Worm (Caenorhabditis elegans): ENCODE data around the gene ttr-2.

ttr-2 gene

ce11 chrIII:9927378-9927777, at the start of gene ttr-2:
Gene ttr-2 (plus strand): TSS chrIII:9927769.
- TF ChIP-seq eyg-1 (tag; optimal IDR thresholded peaks at IDR 0.05) (no peak), odd-2 (tag; optimal IDR thresholded peaks at IDR 0.05) (no peak), ahr-1 (tag; optimal IDR thresholded peaks at IDR 0.05) (no peak), pag-3 (tag; optimal IDR thresholded peaks at IDR 0.05; ENCODE audit: borderline replicate concordance) (no peak), hlh-30 (tag; optimal IDR thresholded peaks at IDR 0.05; ENCODE audit: insufficient read depth) (no peak), ttx-3 (tag; optimal IDR thresholded peaks at IDR 0.05) (no peak), ceh-48 (tag; optimal IDR thresholded peaks at IDR 0.05) (no peak), ceh-9 (tag; optimal IDR thresholded peaks at IDR 0.05) (no peak), fkh-6 (tag; optimal IDR thresholded peaks at IDR 0.05) (no peak), tbx-7 (tag; optimal IDR thresholded peaks at IDR 0.05) (no peak), hlh-6 (tag; optimal IDR thresholded peaks at IDR 0.05) (no peak), pros-1 (tag; optimal IDR thresholded peaks at IDR 0.05) (no peak), ets-4 (tag; optimal IDR thresholded peaks at IDR 0.05) (no peak), lim-6 (tag; optimal IDR thresholded peaks at IDR 0.05) (no peak), zip-5 (tag; optimal IDR thresholded peaks at IDR 0.05) (no peak), unc-42 (tag; optimal IDR thresholded peaks at IDR 0.05) (no peak), sdc-2 (tag; optimal IDR thresholded peaks at IDR 0.05) (no peak), C08G9.2 (tag; optimal IDR thresholded peaks at IDR 0.05) (no peak), madf-2 (tag; optimal IDR thresholded peaks at IDR 0.05) (no peak)

- TF ChIP-seq ceh-34 (tag; optimal IDR thresholded peaks at IDR 0.05) = peak; percentile 57
- no peak for TF ChIP-seq unc-3 (GFP tag; conservative IDR thresholded peaks at IDR 0.05)
- TF ChIP-seq unc-3 (tag; optimal IDR thresholded peaks at IDR 0.05) = no peak
Observed at ce11 chrIII:9878828-9879227, 48.7 kb upstream of the ttr-2 start, which contains the start of gene ZK757.2. Gene ZK757.2 (minus strand): TSS chrIII:9878928.

- TF ChIP-seq ceh-48 (tag; optimal IDR thresholded peaks at IDR 0.05) (no peak), pha-4 (tag; optimal IDR thresholded peaks at IDR 0.05) (no peak), mec-3 (tag; optimal IDR thresholded peaks at IDR 0.05; ENCODE audit: borderline replicate concordance) (no peak), hlh-6 (tag; optimal IDR thresholded peaks at IDR 0.05) (no peak), gmeb-2 (tag; optimal IDR thresholded peaks at IDR 0.05) (no peak), unc-55 (GFP tag; optimal IDR thresholded peaks at IDR 0.05) (no peak), ceh-31 (tag; optimal IDR thresholded peaks at IDR 0.05) (no peak), C38D4.7 (GFP tag; optimal IDR thresholded peaks at IDR 0.05) (no peak), unc-3 (GFP tag; conservative IDR thresholded peaks at IDR 0.05) (no peak), unc-3 (tag; optimal IDR thresholded peaks at IDR 0.05) (no peak), lin-11 (tag; optimal IDR thresholded peaks at IDR 0.05) (no peak), T23F11.4 (GFP tag; optimal IDR thresholded peaks at IDR 0.05) (no peak), ceh-2 (tag; optimal IDR thresholded peaks at IDR 0.05) (no peak), unc-86 (tag; optimal IDR thresholded peaks at IDR 0.05) (no peak), hlh-30 (tag; optimal IDR thresholded peaks at IDR 0.05; ENCODE audit: insufficient read depth) (no peak), ceh-19 (GFP tag; optimal IDR thresholded peaks at IDR 0.05) (no peak), ets-4 (tag; optimal IDR thresholded peaks at IDR 0.05) (no peak)
Observed at ce11 chrIII:9885609-9886008, 42.0 kb upstream of the ttr-2 start.

- TF ChIP-seq madf-2 (tag; optimal IDR thresholded peaks at IDR 0.05) (no peak), dmd-4 (tag; optimal IDR thresholded peaks at IDR 0.05; ENCODE audit: borderline replicate concordance) (no peak), unc-42 (tag; optimal IDR thresholded peaks at IDR 0.05) (peak; percentile 82), pqm-1 (tag; optimal IDR thresholded peaks at IDR 0.05) (no peak), ceh-30 (tag; optimal IDR thresholded peaks at IDR 0.05) (no peak)
Observed at ce11 chrIII:9886323-9886722, 41.2 kb upstream of the ttr-2 start.

ce11 chrIII:9891324-9891723, 36.2 kb upstream of the ttr-2 start, which contains the start of gene alg-4:
Gene alg-4 (minus strand): TSS chrIII:9891424.
- TF ChIP-seq ceh-9 (tag; optimal IDR thresholded peaks at IDR 0.05) (no peak), eyg-1 (tag; optimal IDR thresholded peaks at IDR 0.05) (no peak), ref-2 (tag; optimal IDR thresholded peaks at IDR 0.05) (no peak), pax-1 (tag; optimal IDR thresholded peaks at IDR 0.05) (no peak), tbx-7 (tag; optimal IDR thresholded peaks at IDR 0.05) (no peak), unc-42 (tag; optimal IDR thresholded peaks at IDR 0.05) (no peak), tbx-2 (tag; optimal IDR thresholded peaks at IDR 0.05) (no peak), dmd-4 (tag; optimal IDR thresholded peaks at IDR 0.05; ENCODE audit: borderline replicate concordance) (no peak), dve-1 (tag; optimal IDR thresholded peaks at IDR 0.05) (no peak), ceh-30 (tag; optimal IDR thresholded peaks at IDR 0.05) (no peak), F13H6.1 (tag; optimal IDR thresholded peaks at IDR 0.05) (no peak), Y22D7AL.16 (tag; optimal IDR thresholded peaks at IDR 0.05) (no peak), lin-11 (tag; optimal IDR thresholded peaks at IDR 0.05) (no peak), unc-3 (GFP tag; conservative IDR thresholded peaks at IDR 0.05) (no peak), unc-3 (tag; optimal IDR thresholded peaks at IDR 0.05) (no peak), ceh-22 (tag; optimal IDR thresholded peaks at IDR 0.05) (no peak), nhr-232 (tag; optimal IDR thresholded peaks at IDR 0.05) (no peak)

Data from whole organism, late embryonic.